Fruit fly (Drosophila melanogaster) whole organism, embryonic: Measurements from ENCODE around the gene CG1628.

ENCODE experiments used
- CG10267 ChIP-seq: fragments of 200-800 bp; sonication (Bioruptor generic); optimal IDR thresholded peaks from 2 replicates; lab custom pipeline; 2018; ENCODE audit warnings: missing biosample characterization, mild to moderate bottlenecking, missing genetic modification characterization, moderate library complexity
- CG10431 ChIP-seq: fragments of 200-800 bp; sonication (Bioruptor generic); optimal IDR thresholded peaks from 3 replicates; lab custom pipeline; 2018; ENCODE audit warnings: missing biosample characterization, mild to moderate bottlenecking, missing genetic modification characterization
- CG12769 ChIP-seq: fragments of 200-800 bp; sonication (Bioruptor generic); optimal IDR thresholded peaks from 2 replicates; lab custom pipeline; 2019; ENCODE audit warnings: missing biosample characterization, mild to moderate bottlenecking, missing genetic modification characterization, moderate library complexity
- CG15011 ChIP-seq: fragments of 200-800 bp; sonication (Bioruptor generic); optimal IDR thresholded peaks from 3 replicates; lab custom pipeline; 2018; ENCODE audit warnings: missing biosample characterization, mild to moderate bottlenecking, missing genetic modification characterization
- CG16815 ChIP-seq: fragments of 200-800 bp; sonication (Bioruptor generic); optimal IDR thresholded peaks from 3 replicates; lab custom pipeline; 2017; ENCODE audit warnings: missing biosample characterization, mild to moderate bottlenecking, missing genetic modification characterization
- CG18599 ChIP-seq: fragments of 200-800 bp; sonication (Bioruptor generic); optimal IDR thresholded peaks from 3 replicates; lab custom pipeline; 2017; ENCODE audit warnings: missing biosample characterization, missing genetic modification characterization, mild to moderate bottlenecking, moderate library complexity, missing genetic modification reagents
- CG2129 ChIP-seq: fragments of 200-800 bp; sonication (Bioruptor generic); IDR thresholded peaks from 2 replicates; pipeline ENCODE4 v1.3.6; 2022; ENCODE audit warnings: missing biosample characterization, missing genetic modification characterization; ENCODE audit not compliant: partially characterized antibody
- CG32772 ChIP-seq: fragments of 200-800 bp; sonication (Bioruptor generic); IDR thresholded peaks from 2 replicates; pipeline ENCODE4 v1.3.6; 2022; ENCODE audit warnings: missing biosample characterization, missing genetic modification characterization
- CG3847 ChIP-seq: fragments of 200-800 bp; sonication (Bioruptor generic); IDR thresholded peaks from 2 replicates; pipeline ENCODE4 v1.3.6; 2022; ENCODE audit warnings: missing biosample characterization, missing genetic modification characterization
- CG4730 ChIP-seq: fragments of 200-800 bp; sonication (Bioruptor generic); IDR thresholded peaks from 2 replicates; pipeline ENCODE4 v1.3.6; 2022; ENCODE audit warnings: missing biosample characterization, missing genetic modification characterization
- CG5245 ChIP-seq: fragments of 200-800 bp; sonication (Bioruptor generic); optimal IDR thresholded peaks from 3 replicates; lab custom pipeline; 2016; ENCODE audit warnings: missing biosample characterization, missing genetic modification characterization
- CG6765 ChIP-seq: fragments of 200-800 bp; sonication (Bioruptor generic); optimal IDR thresholded peaks from 3 replicates; lab custom pipeline; 2017; ENCODE audit warnings: missing biosample characterization, mild to moderate bottlenecking, missing genetic modification characterization
- CG7928 ChIP-seq: fragments of 200-800 bp; sonication (Bioruptor generic); optimal IDR thresholded peaks from 2 replicates; lab custom pipeline; 2017; ENCODE audit warnings: missing biosample characterization, mild to moderate bottlenecking, missing genetic modification characterization
- CG8290 ChIP-seq, 3 experiments: fragments of 200-800 bp; sonication (Bioruptor generic); optimal IDR thresholded peaks; 2 replicates each; lab custom pipeline; 2016 to 2019; ENCODE audit warnings: missing biosample characterization in 3 of 3, missing genetic modification characterization in 3 of 3, mild to moderate bottlenecking in 2 of 3, moderate library complexity in 1 of 3
- D19B ChIP-seq: fragments of 200-800 bp; sonication (Bioruptor generic); optimal IDR thresholded peaks from 2 replicates; lab custom pipeline; 2017; ENCODE audit warnings: missing biosample characterization, mild to moderate bottlenecking, missing genetic modification characterization
- Dbx ChIP-seq: fragments of 200-800 bp; sonication (Bioruptor generic); IDR thresholded peaks from 3 replicates; pipeline ENCODE4 v1.3.6; 2022; ENCODE audit warnings: missing biosample characterization, missing genetic modification characterization
- Dip3 ChIP-seq: fragments of 200-800 bp; sonication (Bioruptor generic); optimal IDR thresholded peaks from 3 replicates; lab custom pipeline; 2016; ENCODE audit warnings: missing biosample characterization, missing genetic modification characterization
- HmgD ChIP-seq: fragments of 200-800 bp; sonication (Bioruptor generic); optimal IDR thresholded peaks from 3 replicates; lab custom pipeline; 2016; ENCODE audit warnings: missing biosample characterization, missing genetic modification characterization
- Hr78 ChIP-seq, 2 experiments: fragments of 200-800 bp in 1 of 2; fragments of >200 bp in 1 of 2; sonication (Bioruptor generic) in 1 of 2; optimal IDR thresholded peaks; 2 replicates each; lab custom pipeline; 2017 to 2019; ENCODE audit warnings: missing biosample characterization in 2 of 2, missing genetic modification characterization in 2 of 2, mild to moderate bottlenecking in 1 of 2, moderate library complexity in 1 of 2
- Nf-YA ChIP-seq: fragments of 200-800 bp; sonication (Bioruptor generic); IDR thresholded peaks from 2 replicates; pipeline ENCODE4 v1.3.6; 2022; ENCODE audit warnings: missing biosample characterization, missing genetic modification characterization
- Oaz ChIP-seq: fragments of 200-800 bp; sonication (Bioruptor generic); IDR thresholded peaks from 2 replicates; pipeline ENCODE4 v1.3.6; 2022; ENCODE audit warnings: missing biosample characterization, missing genetic modification characterization
- Rfx ChIP-seq: fragments of 200-800 bp; sonication (Bioruptor generic); IDR thresholded peaks from 2 replicates; pipeline ENCODE4 v1.3.6; 2022; ENCODE audit warnings: missing biosample characterization, missing genetic modification characterization
- Side ChIP-seq: fragments of 200-800 bp; sonication (Bioruptor generic); optimal IDR thresholded peaks from 2 replicates; lab custom pipeline; 2016; ENCODE audit warnings: missing biosample characterization, missing genetic modification characterization
- Spps ChIP-seq: fragments of 200-800 bp; sonication (Bioruptor generic); optimal IDR thresholded peaks from 2 replicates; lab custom pipeline; 2018; ENCODE audit warnings: missing biosample characterization, mild to moderate bottlenecking, missing genetic modification characterization
- Ssrp ChIP-seq: fragments of 200-800 bp; sonication (Bioruptor generic); optimal IDR thresholded peaks from 2 replicates; lab custom pipeline; 2018; ENCODE audit warnings: missing biosample characterization, mild to moderate bottlenecking, missing genetic modification characterization, moderate library complexity
- Trl ChIP-seq, 3 experiments: fragments of >200 bp in 2 of 3; fragments of 200-800 bp in 1 of 3; sonication (Bioruptor generic) in 1 of 3; optimal IDR thresholded peaks; 2 replicates in 1 of 3; 3 replicates in 2 of 3; lab custom pipeline; 2016 to 2017; ENCODE audit warnings: missing biosample characterization in 1 of 3, missing genetic modification characterization in 1 of 3
- Vsx1 ChIP-seq: fragments of 200-800 bp; sonication (Bioruptor generic); optimal IDR thresholded peaks from 2 replicates; lab custom pipeline; 2017; ENCODE audit warnings: missing biosample characterization, mild to moderate bottlenecking, missing genetic modification characterization, missing genetic modification reagents
- amos ChIP-seq: fragments of 200-800 bp; sonication (Bioruptor generic); IDR thresholded peaks from 2 replicates; pipeline ENCODE4 v1.3.6; 2022; ENCODE audit warnings: missing biosample characterization, missing genetic modification characterization; ENCODE audit not compliant: partially characterized antibody
- caup ChIP-seq: fragments of 200-800 bp; sonication (Bioruptor generic); optimal IDR thresholded peaks from 3 replicates; lab custom pipeline; 2017; ENCODE audit warnings: missing biosample characterization, mild to moderate bottlenecking, missing genetic modification characterization, moderate library complexity; ENCODE audit not compliant: severe bottlenecking
- dmrt99B ChIP-seq: fragments of 200-800 bp; sonication (Bioruptor generic); optimal IDR thresholded peaks from 2 replicates; lab custom pipeline; 2018; ENCODE audit warnings: missing biosample characterization, mild to moderate bottlenecking, missing genetic modification characterization, moderate library complexity
- fd3F ChIP-seq: fragments of 200-800 bp; sonication (Bioruptor generic); optimal IDR thresholded peaks from 2 replicates; lab custom pipeline; 2018; ENCODE audit warnings: missing biosample characterization, mild to moderate bottlenecking, missing genetic modification characterization, moderate library complexity
- fd96Cb ChIP-seq: fragments of 200-800 bp; sonication (Bioruptor generic); optimal IDR thresholded peaks from 2 replicates; lab custom pipeline; 2018; ENCODE audit warnings: missing biosample characterization, mild to moderate bottlenecking, missing genetic modification characterization, moderate library complexity
- gro ChIP-seq: fragments of 200-800 bp; sonication (Bioruptor generic); optimal IDR thresholded peaks from 2 replicates; lab custom pipeline; 2016; ENCODE audit warnings: missing biosample characterization, missing genetic modification characterization
- hth ChIP-seq: fragments of >200 bp; optimal IDR thresholded peaks from 2 replicates; lab custom pipeline; 2017; ENCODE audit warnings: inconsistent platforms
- jing ChIP-seq: fragments of 200-800 bp; sonication (Bioruptor generic); optimal IDR thresholded peaks from 2 replicates; lab custom pipeline; 2018; ENCODE audit warnings: missing biosample characterization, mild to moderate bottlenecking, missing genetic modification characterization
- ken ChIP-seq: fragments of 200-800 bp; sonication (Bioruptor generic); IDR thresholded peaks from 3 replicates; pipeline ENCODE4 v1.3.6; 2022; ENCODE audit warnings: missing biosample characterization, missing genetic modification characterization
- klu ChIP-seq: fragments of 200-800 bp; sonication (Bioruptor generic); IDR thresholded peaks from 2 replicates; pipeline ENCODE4 v1.3.6; 2022; ENCODE audit warnings: missing biosample characterization, missing genetic modification characterization
- org-1 ChIP-seq: fragments of 200-800 bp; sonication (Bioruptor generic); optimal IDR thresholded peaks from 2 replicates; lab custom pipeline; 2017; ENCODE audit warnings: missing biosample characterization, missing genetic modification characterization
- pfk ChIP-seq: fragments of 200-800 bp; sonication (Bioruptor generic); optimal IDR thresholded peaks from 2 replicates; lab custom pipeline; 2018; ENCODE audit warnings: missing biosample characterization, mild to moderate bottlenecking, missing genetic modification characterization, moderate library complexity
- run ChIP-seq: fragments of 200-800 bp; sonication (Bioruptor generic); optimal IDR thresholded peaks from 3 replicates; lab custom pipeline; 2018; ENCODE audit warnings: missing biosample characterization, mild to moderate bottlenecking, missing genetic modification characterization
- salm ChIP-seq: fragments of 200-800 bp; sonication (Bioruptor generic); optimal IDR thresholded peaks from 2 replicates; lab custom pipeline; 2018; ENCODE audit warnings: missing biosample characterization, mild to moderate bottlenecking, missing genetic modification characterization
- slbo ChIP-seq: fragments of 200-800 bp; sonication (Bioruptor generic); IDR thresholded peaks from 2 replicates; pipeline ENCODE4 v1.3.6; 2022; ENCODE audit warnings: missing biosample characterization, missing genetic modification characterization
- tap ChIP-seq: fragments of 200-800 bp; optimal IDR thresholded peaks from 3 replicates; lab custom pipeline; 2019; ENCODE audit warnings: missing biosample characterization, mild to moderate bottlenecking, missing genetic modification characterization, moderate library complexity
- tio ChIP-seq: fragments of 200-800 bp; sonication (Bioruptor generic); optimal IDR thresholded peaks from 2 replicates; lab custom pipeline; 2017; ENCODE audit warnings: missing biosample characterization, missing genetic modification characterization, inconsistent platforms
- trem ChIP-seq: fragments of 200-800 bp; optimal IDR thresholded peaks from 3 replicates; lab custom pipeline; 2019; ENCODE audit warnings: missing biosample characterization, mild to moderate bottlenecking, missing genetic modification characterization, moderate library complexity
- twi ChIP-seq: fragments of 200-800 bp; optimal IDR thresholded peaks from 2 replicates; lab custom pipeline; 2019; ENCODE audit warnings: missing biosample characterization, mild to moderate bottlenecking, missing genetic modification characterization, moderate library complexity
- wek ChIP-seq: fragments of 200-800 bp; sonication (Bioruptor generic); optimal IDR thresholded peaks from 3 replicates; lab custom pipeline; 2018; ENCODE audit warnings: missing biosample characterization, mild to moderate bottlenecking, missing genetic modification characterization, moderate library complexity

The CG1628 gene

DNA sequence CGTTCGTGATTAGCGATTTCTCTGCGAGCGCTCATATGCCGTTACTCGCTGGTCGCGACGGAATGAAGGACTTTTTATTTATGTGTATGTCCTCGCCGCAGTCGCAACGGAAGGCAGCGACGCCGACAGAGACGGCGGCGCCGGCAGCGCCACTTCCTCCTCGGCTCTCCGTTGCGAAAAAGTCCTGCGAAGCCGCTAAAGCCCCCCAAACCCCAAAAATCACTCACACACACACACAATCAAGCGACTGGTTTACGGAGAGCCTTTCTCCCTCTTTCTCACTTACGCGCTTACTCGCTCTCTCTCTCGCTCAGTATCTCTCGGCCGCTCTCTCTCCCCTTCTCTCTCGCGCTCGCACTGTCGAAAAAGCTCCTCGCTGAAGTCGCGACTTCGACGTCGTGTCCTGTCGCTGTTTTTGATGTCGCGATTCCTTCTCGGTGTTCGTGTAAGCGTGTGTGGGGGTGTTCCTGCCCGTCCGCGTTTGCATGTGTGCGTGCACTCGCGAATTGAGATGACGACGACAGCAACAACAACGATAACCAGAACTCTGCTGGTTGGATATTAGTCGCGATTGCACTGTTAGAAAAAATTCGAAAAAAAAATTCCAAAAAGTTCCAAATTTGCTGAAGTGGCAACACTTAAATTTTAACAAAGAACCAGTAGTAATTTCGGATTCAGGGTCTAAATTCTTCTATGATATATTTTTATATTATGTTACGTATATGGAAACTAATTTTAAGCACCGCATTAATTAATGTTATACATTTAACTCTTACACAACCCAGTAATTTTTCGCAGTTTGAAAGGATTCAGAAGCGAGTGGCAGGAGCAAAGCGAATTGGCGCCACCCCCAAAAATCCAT is 17.9 kb upstream of the CG1628 start, which contains the start of gene CG43347 (continued):
- TF ChIP-seq fd3F (GFP tag; lab: Kevin White, UChicago) (peak; percentile 52), CG4730 (GFP tag; lab: Robert Waterston, UW) (no peak), CG8290 (GFP tag; optimal IDR thresholded peaks at IDR 0.05; lab: Kevin White, UChicago) (no peak), CG8290 (tag; optimal IDR thresholded peaks at IDR 0.05; lab: Kevin White, UChicago) (no peak), CG32772 (GFP tag; lab: Robert Waterston, UW) (no peak), CG3847 (GFP tag; lab: Robert Waterston, UW) (peak; percentile 27; the same call in 1 of the 2 replicates), hth (lab: Kevin White, UChicago) (no peak), CG5245 (GFP tag; lab: Kevin White, UChicago) (no peak), pfk (no peak), trem (peak; percentile 11), Rfx (GFP tag; lab: Robert Waterston, UW) (peak; percentile 57), jing (peak; percentile 11), Dbx (GFP tag; lab: Robert Waterston, UW) (peak; percentile 59; the same call in 2 of the 3 replicates), ken (GFP tag; lab: Robert Waterston, UW) (peak; percentile 45; the same call in 1 of the 3 replicates), dmrt99B (peak; percentile 80), CG10431 (GFP tag; lab: Kevin White, UChicago) (peak; percentile 5), HmgD (no peak), Hr78 (GFP tag; optimal IDR thresholded peaks at IDR 0.05; lab: Kevin White, UChicago) (peak in 1 of 2 experiments; percentile 21), CG7928 (GFP tag; lab: Kevin White, UChicago) (no peak), tio (GFP tag; lab: Kevin White, UChicago) (peak; percentile 41), run (tag; lab: Kevin White, UChicago) (peak; percentile 27), tap (tag; lab: Kevin White, UChicago) (peak; percentile 46), CG10267 (peak; percentile 47), klu (GFP tag; lab: Robert Waterston, UW) (peak; percentile 46), CG2129 (no peak), CG18599 (GFP tag; lab: Kevin White, UChicago) (peak; percentile 92), amos (GFP tag; lab: Robert Waterston, UW) (no peak), Trl (optimal IDR thresholded peaks at IDR 0.05; lab: Kevin White, UChicago) (peak; percentile 58 to 70), Trl (GFP tag; optimal IDR thresholded peaks at IDR 0.05; lab: Kevin White, UChicago) (no peak), org-1 (GFP tag; lab: Kevin White, UChicago) (peak; percentile 69), Nf-YA (GFP tag; lab: Robert Waterston, UW) (peak; percentile 20; the same call in 1 of the 2 replicates), twi (peak; percentile 15), fd96Cb (peak; percentile 64), CG16815 (GFP tag; lab: Kevin White, UChicago) (peak; percentile 34), Ssrp (tag; lab: Kevin White, UChicago) (peak; percentile 65), Vsx1 (GFP tag; lab: Kevin White, UChicago) (peak; percentile 33), salm (tag; lab: Kevin White, UChicago) (peak; percentile 29), gro (GFP tag; lab: Kevin White, UChicago) (no peak), D19B (GFP tag; lab: Kevin White, UChicago) (peak; percentile 53), slbo (peak; percentile 62), CG12769 (tag; lab: Kevin White, UChicago) (peak; percentile 27), CG6765 (peak; percentile 61), wek (no peak), CG15011 (GFP tag; lab: Kevin White, UChicago) (peak; percentile 54), Oaz (GFP tag; lab: Robert Waterston, UW) (no peak), Dip3 (GFP tag; lab: Kevin White, UChicago) (no peak), Spps (tag; lab: Kevin White, UChicago) (no peak), caup (GFP tag; lab: Kevin White, UChicago) (peak; percentile 79), Side (GFP tag; lab: Kevin White, UChicago) (no peak)
